Fruit fly (Drosophila melanogaster) whole organism, prepupa: ENCODE data around the gene Nubp2.
A peak's percentile ranks its signal among the peaks of the same experiment; 100 is the strongest.

Experiments used
- Blimp-1 ChIP-seq: fragments of 200-800 bp; sonication (Bioruptor generic); optimal IDR thresholded peaks from 3 replicates; lab custom pipeline; 2017; ENCODE audit warnings: missing biosample characterization, missing genetic modification characterization, mild to moderate bottlenecking, moderate library complexity, missing genetic modification reagents
- CG11294 ChIP-seq: fragments of 200-800 bp; sonication (Bioruptor generic); IDR thresholded peaks from 2 replicates; pipeline ENCODE4 v1.3.6; 2022; ENCODE audit warnings: missing biosample characterization, missing genetic modification characterization
- CG15336 ChIP-seq: fragments of 200-800 bp; sonication (Bioruptor generic); IDR thresholded peaks from 2 replicates; pipeline ENCODE4 v1.3.6; 2022; ENCODE audit warnings: missing biosample characterization, missing genetic modification characterization
- CG3032 ChIP-seq: fragments of 200-800 bp; optimal IDR thresholded peaks from 2 replicates; lab custom pipeline; 2019; ENCODE audit warnings: missing biosample characterization, mild to moderate bottlenecking, missing genetic modification characterization, moderate library complexity
- CG32006 ChIP-seq: fragments of 200-800 bp; sonication (Bioruptor generic); optimal IDR thresholded peaks from 3 replicates; lab custom pipeline; 2017; ENCODE audit warnings: missing biosample characterization, mild to moderate bottlenecking, missing genetic modification characterization
- CG3919 ChIP-seq: fragments of 200-800 bp; sonication (Bioruptor generic); optimal IDR thresholded peaks from 3 replicates; lab custom pipeline; 2016; ENCODE audit warnings: missing biosample characterization, missing genetic modification characterization
- CG4318 ChIP-seq: fragments of 200-800 bp; sonication (Bioruptor generic); optimal IDR thresholded peaks from 3 replicates; lab custom pipeline; 2017; ENCODE audit warnings: missing biosample characterization, mild to moderate bottlenecking, missing genetic modification characterization
- CG6163 ChIP-seq: fragments of 200-800 bp; sonication (Bioruptor generic); IDR thresholded peaks from 3 replicates; pipeline ENCODE4 v1.3.6; 2022; ENCODE audit warnings: missing biosample characterization, missing genetic modification characterization
- CG6276 ChIP-seq: fragments of 200-800 bp; sonication (Bioruptor generic); optimal IDR thresholded peaks from 2 replicates; lab custom pipeline; 2017; ENCODE audit warnings: missing biosample characterization, mild to moderate bottlenecking, missing genetic modification characterization
- CG6808 ChIP-seq: fragments of 200-800 bp; sonication (Bioruptor generic); optimal IDR thresholded peaks from 3 replicates; lab custom pipeline; 2017; ENCODE audit warnings: missing biosample characterization, missing genetic modification characterization, mild to moderate bottlenecking, moderate library complexity, missing genetic modification reagents
- CG6854 ChIP-seq: fragments of 200-800 bp; sonication (Bioruptor generic); optimal IDR thresholded peaks from 2 replicates; lab custom pipeline; 2017; ENCODE audit warnings: missing biosample characterization, mild to moderate bottlenecking, missing genetic modification characterization
- CG8119 ChIP-seq: fragments of 200-800 bp; sonication (Bioruptor generic); IDR thresholded peaks from 3 replicates; pipeline ENCODE4 v1.3.6; 2022; ENCODE audit warnings: missing biosample characterization, missing genetic modification characterization
- CG8632 ChIP-seq: fragments of 200-800 bp; sonication (Bioruptor generic); optimal IDR thresholded peaks from 3 replicates; lab custom pipeline; 2016; ENCODE audit warnings: missing biosample characterization, missing genetic modification characterization
- CG9139 ChIP-seq: fragments of 200-800 bp; sonication (Bioruptor generic); optimal IDR thresholded peaks from 3 replicates; lab custom pipeline; 2017; ENCODE audit warnings: missing biosample characterization, mild to moderate bottlenecking, missing genetic modification characterization
- Eip75B ChIP-seq: fragments of 200-800 bp; sonication (Bioruptor generic); optimal IDR thresholded peaks from 3 replicates; lab custom pipeline; 2016; ENCODE audit warnings: missing biosample characterization, missing genetic modification characterization
- Eip78C ChIP-seq: fragments of 200-800 bp; sonication (Bioruptor generic); peaks from one replicate; lab custom pipeline; 2016; ENCODE audit warnings: missing biosample characterization, missing genetic modification characterization
- Eip93F ChIP-seq: fragments of 200-800 bp; sonication (Bioruptor generic); optimal IDR thresholded peaks from 2 replicates; lab custom pipeline; 2016; ENCODE audit warnings: missing biosample characterization, mild to moderate bottlenecking, missing genetic modification characterization
- Ets96B ChIP-seq: fragments of 200-800 bp; optimal IDR thresholded peaks from 2 replicates; lab custom pipeline; 2019; ENCODE audit warnings: missing biosample characterization, mild to moderate bottlenecking, missing genetic modification characterization, moderate library complexity
- Gug ChIP-seq: fragments of 200-800 bp; sonication (Bioruptor generic); IDR thresholded peaks from 2 replicates; pipeline ENCODE4 v1.3.6; 2022; ENCODE audit warnings: missing biosample characterization, missing genetic modification characterization
- Hr38 ChIP-seq: sonication (Bioruptor generic); optimal IDR thresholded peaks from 2 replicates; lab custom pipeline; 2016; ENCODE audit warnings: missing biosample characterization, missing genetic modification characterization
- Hr4 ChIP-seq: fragments of 200-800 bp; sonication (Bioruptor generic); optimal IDR thresholded peaks from 3 replicates; lab custom pipeline; 2016; ENCODE audit warnings: missing biosample characterization, missing genetic modification characterization
- Lpt ChIP-seq: fragments of 200-800 bp; sonication (Bioruptor generic); optimal IDR thresholded peaks from 3 replicates; lab custom pipeline; 2016; ENCODE audit warnings: missing biosample characterization, missing genetic modification characterization
- Met ChIP-seq: fragments of 200-800 bp; sonication (Bioruptor generic); optimal IDR thresholded peaks from 3 replicates; lab custom pipeline; 2016; ENCODE audit warnings: missing biosample characterization, missing genetic modification characterization
- OdsH ChIP-seq: fragments of 200-800 bp; sonication (Bioruptor generic); optimal IDR thresholded peaks from 3 replicates; lab custom pipeline; 2016; ENCODE audit warnings: missing biosample characterization, missing genetic modification characterization
- Sox102F ChIP-seq: fragments of 200-800 bp; sonication (Bioruptor generic); optimal IDR thresholded peaks from 2 replicates; lab custom pipeline; 2016; ENCODE audit warnings: missing biosample characterization, mild to moderate bottlenecking, missing genetic modification characterization
- Sox15 ChIP-seq: fragments of 200-800 bp; sonication (Bioruptor generic); optimal IDR thresholded peaks from 3 replicates; lab custom pipeline; 2016; ENCODE audit warnings: missing biosample characterization, missing genetic modification characterization
- achi ChIP-seq: fragments of 200-800 bp; sonication (Bioruptor generic); optimal IDR thresholded peaks from 3 replicates; lab custom pipeline; 2016; ENCODE audit warnings: missing biosample characterization, missing genetic modification characterization
- acj6 ChIP-seq: fragments of 200-800 bp; sonication (Bioruptor generic); optimal IDR thresholded peaks from 3 replicates; lab custom pipeline; 2016; ENCODE audit warnings: missing biosample characterization, missing genetic modification characterization
- cyc ChIP-seq: fragments of 200-800 bp; sonication (Bioruptor generic); optimal IDR thresholded peaks from 3 replicates; lab custom pipeline; 2016; ENCODE audit warnings: missing biosample characterization, missing genetic modification characterization
- dsx ChIP-seq: fragments of 200-800 bp; optimal IDR thresholded peaks from 3 replicates; lab custom pipeline; 2019; ENCODE audit warnings: missing biosample characterization, mild to moderate bottlenecking, missing genetic modification characterization, moderate library complexity; ENCODE audit not compliant: poor library complexity, severe bottlenecking
- eg ChIP-seq: fragments of 200-800 bp; sonication (Bioruptor generic); IDR thresholded peaks from 3 replicates; pipeline ENCODE4 v1.3.6; 2022; ENCODE audit warnings: missing biosample characterization, missing genetic modification characterization
- esn ChIP-seq: fragments of 200-800 bp; sonication (Bioruptor generic); optimal IDR thresholded peaks from 2 replicates; lab custom pipeline; 2016; ENCODE audit warnings: missing biosample characterization, mild to moderate bottlenecking, missing genetic modification characterization, moderate library complexity
- fd59A ChIP-seq: fragments of 200-800 bp; sonication (Bioruptor generic); optimal IDR thresholded peaks from 2 replicates; lab custom pipeline; 2017; ENCODE audit warnings: missing biosample characterization, mild to moderate bottlenecking, missing genetic modification characterization, missing genetic modification reagents
- fd85E ChIP-seq: fragments of 200-800 bp; sonication (Bioruptor generic); optimal IDR thresholded peaks from 3 replicates; lab custom pipeline; 2016; ENCODE audit warnings: missing biosample characterization, missing genetic modification characterization
- lz ChIP-seq: fragments of 200-800 bp; sonication (Bioruptor generic); optimal IDR thresholded peaks from 3 replicates; lab custom pipeline; 2016; ENCODE audit warnings: missing biosample characterization, missing genetic modification characterization
- net ChIP-seq: fragments of 200-800 bp; sonication (Bioruptor generic); optimal IDR thresholded peaks from 3 replicates; lab custom pipeline; 2016; ENCODE audit warnings: missing biosample characterization, missing genetic modification characterization
- pdm3 ChIP-seq: fragments of 200-800 bp; sonication (Bioruptor generic); optimal IDR thresholded peaks from 3 replicates; lab custom pipeline; 2016; ENCODE audit warnings: missing biosample characterization, missing genetic modification characterization
- salr ChIP-seq, 2 experiments: fragments of 200-800 bp; sonication (Bioruptor generic); optimal IDR thresholded peaks; 3 replicates each; lab custom pipeline; 2016 to 2018; ENCODE audit warnings: missing biosample characterization in 2 of 2, missing genetic modification characterization in 2 of 2, mild to moderate bottlenecking in 1 of 2
- ss ChIP-seq, 2 experiments: fragments of 200-800 bp; sonication (Bioruptor generic); optimal IDR thresholded peaks; 2 replicates in 1 of 2; 3 replicates in 1 of 2; lab custom pipeline; 2017 to 2018; ENCODE audit warnings: mild to moderate bottlenecking in 2 of 2, missing biosample characterization in 2 of 2, missing genetic modification characterization in 2 of 2, moderate library complexity in 1 of 2
- vri ChIP-seq: fragments of 200-800 bp; sonication (Bioruptor generic); optimal IDR thresholded peaks from 3 replicates; lab custom pipeline; 2016; ENCODE audit warnings: missing biosample characterization, mild to moderate bottlenecking, missing genetic modification characterization

Nubp2 gene

DNA sequence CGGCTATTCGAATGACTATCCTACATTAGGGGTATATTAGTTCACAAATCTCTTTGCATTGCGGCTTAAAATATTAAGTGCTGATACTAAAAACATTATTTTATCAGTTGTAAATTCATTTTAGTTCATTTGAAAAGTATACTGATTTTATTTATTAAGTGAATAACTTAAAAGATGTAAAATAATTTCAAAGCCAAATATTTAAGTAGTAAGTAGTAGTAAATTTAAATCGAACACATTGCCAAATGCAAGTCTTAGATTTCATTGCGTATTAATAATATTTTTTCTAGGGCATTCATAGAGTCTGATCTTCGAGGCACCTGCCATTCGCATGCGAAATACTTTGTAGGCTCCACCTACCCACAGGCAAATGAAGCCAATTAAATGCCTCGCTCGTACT, 36.3 kb downstream of the Nubp2 start:
- TF ChIP-seq fd59A (GFP tag; lab: Kevin White, UChicago) (no peak), esn (GFP tag; lab: Kevin White, UChicago) (peak; percentile 7), dsx (GFP tag; lab: Kevin White, UChicago) (peak; percentile 53), Sox15 (GFP tag; lab: Kevin White, UChicago) (no peak), Eip78C (GFP tag; lab: Kevin White, UChicago) (peak; percentile 83), CG4318 (peak; percentile 53), pdm3 (peak; percentile 22), CG3919 (GFP tag; lab: Kevin White, UChicago) (peak; percentile 19), CG3032 (tag; lab: Kevin White, UChicago) (peak; percentile 5), CG6276 (GFP tag; lab: Kevin White, UChicago) (peak; percentile 20), OdsH (GFP tag; lab: Kevin White, UChicago) (peak; percentile 28), CG32006 (GFP tag; lab: Kevin White, UChicago) (peak; percentile 80), Hr4 (GFP tag; lab: Kevin White, UChicago) (peak; percentile 64), vri (no peak), salr (GFP tag; optimal IDR thresholded peaks at IDR 0.05; lab: Kevin White, UChicago) (peak in 1 of 2 experiments; percentile 47), Eip93F (no peak), CG15336 (GFP tag; lab: Robert Waterston, UW) (peak; percentile 70), cyc (no peak), Ets96B (tag; lab: Kevin White, UChicago) (peak; percentile 35), achi (GFP tag; lab: Kevin White, UChicago) (peak; percentile 27), Met (no peak), CG8119 (GFP tag; lab: Robert Waterston, UW) (peak; percentile 59)
- TF ChIP-seq, all 60 proteins: peak for 16

DNA sequence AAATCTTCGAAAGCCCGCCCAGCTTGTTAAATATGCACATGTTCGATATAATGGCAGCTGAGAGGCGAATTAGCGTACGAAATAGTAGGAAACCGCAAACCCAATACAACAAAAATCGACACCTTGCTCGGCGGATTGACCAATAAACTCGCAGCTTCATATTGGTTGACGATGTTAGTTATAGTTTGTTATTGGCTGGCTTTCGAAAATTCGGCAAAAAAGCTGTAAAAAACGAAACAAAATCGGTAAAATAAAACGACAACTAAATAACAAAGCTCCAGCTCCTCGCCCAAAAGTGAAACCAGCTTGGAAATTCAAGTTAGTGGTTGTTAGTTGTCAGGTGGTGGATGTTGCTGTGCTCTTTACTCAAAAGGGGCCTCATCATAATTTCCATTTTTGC, 37.4 kb downstream of the Nubp2 start:
- TF ChIP-seq CG8632 (no peak), CG15336 (GFP tag; lab: Robert Waterston, UW) (peak; percentile 29; the same call in 1 of the 2 replicates), CG8119 (GFP tag; lab: Robert Waterston, UW) (peak; percentile 51; the same call in 1 of the 3 replicates)

DNA sequence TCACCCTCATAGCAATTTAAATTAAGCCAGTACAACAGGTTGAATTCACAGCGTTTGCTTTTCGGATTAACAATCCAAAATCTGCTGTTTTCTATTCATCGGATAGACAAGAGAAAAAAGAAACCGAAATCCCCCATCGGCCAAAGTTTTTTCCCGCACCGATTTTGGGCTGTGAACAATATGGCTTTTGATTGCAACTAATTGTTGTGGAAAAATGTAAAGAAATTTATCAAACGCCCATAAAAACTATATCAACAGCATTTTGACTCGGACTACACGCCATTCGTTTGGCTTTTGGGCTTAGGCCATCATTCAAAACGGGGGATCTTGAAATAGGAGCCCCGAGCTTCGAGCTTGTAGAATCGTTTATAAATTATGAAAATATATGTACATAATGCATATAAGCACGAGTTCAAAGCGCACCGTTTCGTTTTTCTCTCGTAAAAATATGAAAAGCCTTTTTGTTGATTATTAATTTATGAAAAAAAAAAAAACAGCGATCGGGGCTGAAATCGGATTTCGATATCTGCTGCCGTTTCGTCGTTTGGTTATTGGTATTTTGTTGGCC, 39.3 kb downstream of the Nubp2 start:
- TF ChIP-seq CG8119 (GFP tag; lab: Robert Waterston, UW) (no peak), CG3919 (GFP tag; lab: Kevin White, UChicago) (no peak), cyc (no peak), Eip93F (no peak), Blimp-1 (no peak), fd85E (no peak), Hr38 (GFP tag; lab: Kevin White, UChicago) (no peak), vri (no peak), dsx (GFP tag; lab: Kevin White, UChicago) (no peak), eg (GFP tag; lab: Robert Waterston, UW) (no peak), lz (GFP tag; lab: Kevin White, UChicago) (no peak), CG32006 (GFP tag; lab: Kevin White, UChicago) (no peak), Eip75B (GFP tag; lab: Kevin White, UChicago) (no peak), Sox15 (GFP tag; lab: Kevin White, UChicago) (no peak), CG11294 (GFP tag; lab: Robert Waterston, UW) (no peak), CG6808 (GFP tag; lab: Kevin White, UChicago) (no peak), acj6 (GFP tag; lab: Kevin White, UChicago) (no peak), CG9139 (no peak)

DNA sequence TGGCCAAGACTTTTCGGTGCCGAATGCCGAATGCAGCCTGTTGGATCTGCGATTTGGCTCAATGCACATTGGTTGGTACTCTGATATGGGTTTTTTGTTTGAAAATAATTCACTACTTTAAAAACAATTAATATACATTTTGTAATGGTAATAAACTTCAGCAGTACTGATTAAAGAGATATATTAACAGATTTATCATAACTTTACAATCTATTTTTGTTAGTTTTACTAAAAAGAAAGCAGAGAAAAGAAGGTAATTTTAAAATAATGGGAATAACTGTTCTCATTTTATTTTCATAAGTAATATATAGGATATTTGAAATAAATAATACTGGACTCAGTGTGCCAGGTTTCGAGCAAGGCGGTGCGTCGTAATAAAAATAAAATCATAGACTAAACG, 43.8 kb downstream of the Nubp2 start:
- TF ChIP-seq CG32006 (GFP tag; lab: Kevin White, UChicago) (peak; percentile 81), achi (GFP tag; lab: Kevin White, UChicago) (peak; percentile 2), CG6276 (GFP tag; lab: Kevin White, UChicago) (peak; percentile 74), fd59A (GFP tag; lab: Kevin White, UChicago) (no peak), CG8119 (GFP tag; lab: Robert Waterston, UW) (peak; percentile 85), salr (GFP tag; optimal IDR thresholded peaks at IDR 0.05; lab: Kevin White, UChicago) (peak in 1 of 2 experiments; percentile 45), CG15336 (GFP tag; lab: Robert Waterston, UW) (peak; percentile 77), net (GFP tag; lab: Kevin White, UChicago) (peak; percentile 28), eg (GFP tag; lab: Robert Waterston, UW) (peak; percentile 61; the same call in 2 of the 3 replicates), Lpt (GFP tag; lab: Kevin White, UChicago) (peak; percentile 46), CG6163 (GFP tag; lab: Robert Waterston, UW) (no peak), ss (GFP tag; optimal IDR thresholded peaks at IDR 0.05; lab: Kevin White, UChicago) (no peak), Hr4 (GFP tag; lab: Kevin White, UChicago) (peak; percentile 57), CG9139 (no peak), Sox102F (no peak), Gug (GFP tag; lab: Robert Waterston, UW) (0 out of 2 replicates have a peak, but pooled peaks have one; percentile 7), CG6854 (GFP tag; lab: Kevin White, UChicago) (no peak), OdsH (GFP tag; lab: Kevin White, UChicago) (peak; percentile 7), Eip78C (GFP tag; lab: Kevin White, UChicago) (peak; percentile 62), CG4318 (peak; percentile 54)
